Worm (Caenorhabditis elegans) whole organism, L4 larva: ENCODE results near the gene tric-1B.1.

Experiments
- D1046.2 ChIP-seq: fragments of 200-800 bp; sonication (Bioruptor generic); IDR thresholded peaks from 2 replicates; pipeline ENCODE4 v1.3.6; 2022; ENCODE audit warnings: missing genetic modification characterization, missing compliant biosample characterization
- F10B5.3 ChIP-seq: sonication (generic microtip); optimal IDR thresholded peaks from 2 replicates; lab custom pipeline; 2016; ENCODE audit warnings: mild to moderate bottlenecking, missing genetic modification characterization, missing compliant biosample characterization
- Y105C5A.15 ChIP-seq: fragments of 200-800 bp; sonication (Bioruptor generic); IDR thresholded peaks from 2 replicates; pipeline ENCODE4 v1.3.6; 2022; ENCODE audit warnings: missing genetic modification characterization, missing compliant biosample characterization
- Y75B8A.6 ChIP-seq: fragments of 200-800 bp; sonication (Bioruptor generic); IDR thresholded peaks from 2 replicates; pipeline ENCODE4 v1.3.6; 2022; ENCODE audit warnings: missing genetic modification reagents, missing genetic modification characterization, missing compliant biosample characterization
- ZK546.5 ChIP-seq, 2 experiments: sonication (generic microtip); optimal IDR thresholded peaks; 2 replicates each; lab custom pipeline; 2017; ENCODE audit warnings: missing biosample characterization in 2 of 2, missing genetic modification characterization in 2 of 2
- aly-2 ChIP-seq: sonication (generic microtip); optimal IDR thresholded peaks from 2 replicates; lab custom pipeline; 2018; ENCODE audit warnings: missing biosample characterization, missing genetic modification characterization
- arid-1 ChIP-seq: fragments of 200-800 bp; sonication (Bioruptor generic); conservative IDR thresholded peaks from 2 replicates; pipeline ENCODE4 v1.3.6; 2022; ENCODE audit warnings: missing genetic modification reagents, missing genetic modification characterization, missing compliant biosample characterization
- attf-4 ChIP-seq: sonication (generic microtip); optimal IDR thresholded peaks from 3 replicates; lab custom pipeline; 2017; ENCODE audit warnings: missing biosample characterization, missing genetic modification characterization
- ceh-28 ChIP-seq: fragments of 150-350 bp; optimal IDR thresholded peaks from 2 replicates; lab custom pipeline; 2014; ENCODE audit warnings: missing biosample characterization, missing genetic modification reagents, missing genetic modification characterization
- ceh-82 ChIP-seq: sonication (generic microtip); optimal IDR thresholded peaks from 2 replicates; lab custom pipeline; 2017; ENCODE audit warnings: missing biosample characterization, missing genetic modification characterization
- daf-8 ChIP-seq: fragments of 200-800 bp; sonication (Bioruptor generic); IDR thresholded peaks from 2 replicates; pipeline ENCODE4 v1.3.6; 2022; ENCODE audit warnings: missing genetic modification characterization, missing compliant biosample characterization
- dmd-8 ChIP-seq: fragments of 200-800 bp; sonication (Bioruptor generic); IDR thresholded peaks from 2 replicates; pipeline ENCODE4 v1.3.6; 2022; ENCODE audit warnings: missing genetic modification characterization, missing compliant biosample characterization
- dmd-9 ChIP-seq: fragments of 200-800 bp; sonication (Bioruptor generic); IDR thresholded peaks from 2 replicates; pipeline ENCODE4 v1.3.6; 2022; ENCODE audit warnings: missing genetic modification reagents, missing genetic modification characterization, missing compliant biosample characterization
- dpl-1 ChIP-seq: fragments of 150-350 bp; optimal IDR thresholded peaks from 2 replicates; lab custom pipeline; 2014; ENCODE audit warnings: missing biosample characterization, missing genetic modification reagents, missing genetic modification characterization
- dve-1 ChIP-seq: sonication (generic microtip); optimal IDR thresholded peaks from 2 replicates; lab custom pipeline; 2017; ENCODE audit warnings: antibody characterized with exemption, mild to moderate bottlenecking, missing genetic modification characterization, missing compliant biosample characterization; ENCODE audit not compliant: insufficient read depth
- egl-27 ChIP-seq: sonication (generic microtip); optimal IDR thresholded peaks from 3 replicates; lab custom pipeline; 2017; ENCODE audit warnings: missing biosample characterization, missing genetic modification reagents, missing genetic modification characterization
- egl-43 ChIP-seq: fragments of 200-800 bp; sonication (Bioruptor generic); IDR thresholded peaks from 2 replicates; pipeline ENCODE4 v1.3.6; 2022; ENCODE audit warnings: missing genetic modification reagents, missing genetic modification characterization, missing compliant biosample characterization
- fos-1 ChIP-seq: fragments of 150-350 bp; optimal IDR thresholded peaks from 2 replicates; lab custom pipeline; 2014; ENCODE audit warnings: missing biosample characterization, missing genetic modification characterization
- gei-8 ChIP-seq: fragments of 200-800 bp; sonication (Bioruptor generic); optimal IDR thresholded peaks from 2 replicates; lab custom pipeline; 2018; ENCODE audit warnings: mild to moderate bottlenecking, missing genetic modification characterization, missing compliant biosample characterization
- hlh-30 ChIP-seq: sonication (generic microtip); optimal IDR thresholded peaks from 2 replicates; lab custom pipeline; 2017; ENCODE audit warnings: antibody characterized with exemption, mild to moderate bottlenecking, missing genetic modification characterization, missing compliant biosample characterization; ENCODE audit not compliant: insufficient read depth
- lim-7 ChIP-seq: fragments of 200-800 bp; sonication (Bioruptor generic); IDR thresholded peaks from 2 replicates; pipeline ENCODE4 v1.3.6; 2022; ENCODE audit warnings: missing genetic modification characterization, missing compliant biosample characterization
- lin-15B ChIP-seq: fragments of 150-350 bp; sonication (generic microtip); optimal IDR thresholded peaks from 3 replicates; lab custom pipeline; 2014; ENCODE audit warnings: missing biosample characterization, missing genetic modification characterization
- lsy-2 ChIP-seq, 2 experiments: fragments of 150-350 bp in 1 of 2; sonication (generic microtip) in 1 of 2; optimal IDR thresholded peaks; 2 replicates each; lab custom pipeline; 2014 to 2017; ENCODE audit warnings: missing biosample characterization in 2 of 2, missing genetic modification characterization in 2 of 2
- mep-1 ChIP-seq: fragments of 150-350 bp; sonication (generic microtip); optimal IDR thresholded peaks from 3 replicates; lab custom pipeline; 2014; ENCODE audit warnings: missing biosample characterization, missing genetic modification characterization
- mes-2 ChIP-seq: sonication (generic microtip); optimal IDR thresholded peaks from 2 replicates; lab custom pipeline; 2016; ENCODE audit warnings: missing genotype, mild to moderate bottlenecking, missing genetic modification characterization, missing compliant biosample characterization; ENCODE audit not compliant: poor library complexity, severe bottlenecking
- mxl-2 ChIP-seq: fragments of 200-800 bp; sonication (Bioruptor generic); conservative IDR thresholded peaks from 2 replicates; pipeline ENCODE4 v1.3.6; 2022; ENCODE audit warnings: missing genetic modification reagents, missing genetic modification characterization, missing compliant biosample characterization
- nhr-10 ChIP-seq: fragments of 150-350 bp; optimal IDR thresholded peaks from 2 replicates; lab custom pipeline; 2014; ENCODE audit warnings: missing biosample characterization, missing genetic modification characterization
- nhr-111 ChIP-seq: fragments of 200-800 bp; sonication (Bioruptor generic); optimal IDR thresholded peaks from 2 replicates; lab custom pipeline; 2018; ENCODE audit warnings: mild to moderate bottlenecking, missing genetic modification characterization, missing compliant biosample characterization
- nhr-25 ChIP-seq: sonication (generic microtip); optimal IDR thresholded peaks from 2 replicates; lab custom pipeline; 2017; ENCODE audit warnings: missing genetic modification characterization, mild to moderate bottlenecking, missing compliant biosample characterization, antibody characterized with exemption, moderate library complexity, borderline replicate concordance; ENCODE audit not compliant: insufficient read depth
- nhr-42 ChIP-seq: fragments of 200-800 bp; sonication (Bioruptor generic); IDR thresholded peaks from 2 replicates; pipeline ENCODE4 v1.3.6; 2022; ENCODE audit warnings: missing genetic modification characterization, missing compliant biosample characterization
- nhr-48 ChIP-seq: sonication (generic microtip); optimal IDR thresholded peaks from 2 replicates; lab custom pipeline; 2016; ENCODE audit warnings: mild to moderate bottlenecking, missing genetic modification characterization, missing compliant biosample characterization
- nhr-76 ChIP-seq: fragments of 150-350 bp; optimal IDR thresholded peaks from 2 replicates; lab custom pipeline; 2014; ENCODE audit warnings: missing biosample characterization, missing genetic modification characterization
- pha-4 ChIP-seq, 2 experiments: fragments of 150-350 bp in 1 of 2; fragments of 200-800 bp in 1 of 2; sonication (Bioruptor generic) in 1 of 2; IDR thresholded peaks in 1 of 2; optimal IDR thresholded peaks in 1 of 2; 2 replicates each; pipeline versions ENCODE4 v1.3.6 to Lab custom; 2014 to 2022; ENCODE audit warnings: missing genetic modification characterization in 2 of 2, missing genetic modification reagents in 2 of 2, missing biosample characterization in 1 of 2, missing compliant biosample characterization in 1 of 2
- php-3 ChIP-seq: fragments of 200-800 bp; sonication (Bioruptor generic); IDR thresholded peaks from 2 replicates; pipeline ENCODE4 v1.3.6; 2022; ENCODE audit warnings: missing genetic modification reagents, missing genetic modification characterization, missing compliant biosample characterization
- saeg-2 ChIP-seq: fragments of 200-800 bp; sonication (Bioruptor generic); IDR thresholded peaks from 2 replicates; pipeline ENCODE4 v1.3.6; 2022; ENCODE audit warnings: missing genetic modification reagents, missing genetic modification characterization, missing compliant biosample characterization
- sdz-12 ChIP-seq: fragments of 200-800 bp; sonication (Bioruptor generic); optimal IDR thresholded peaks from 2 replicates; lab custom pipeline; 2018; ENCODE audit warnings: mild to moderate bottlenecking, missing genetic modification characterization, missing compliant biosample characterization
- set-16 ChIP-seq: fragments of 200-800 bp; sonication (Bioruptor generic); IDR thresholded peaks from 2 replicates; pipeline ENCODE4 v1.3.6; 2022; ENCODE audit warnings: missing genetic modification reagents, missing genetic modification characterization, missing compliant biosample characterization
- skn-1 ChIP-seq: fragments of 150-350 bp; optimal IDR thresholded peaks from 2 replicates; lab custom pipeline; 2014; ENCODE audit warnings: missing biosample characterization, missing genetic modification characterization
- snpc-1.2 ChIP-seq: fragments of 200-800 bp; sonication (Bioruptor generic); IDR thresholded peaks from 2 replicates; pipeline ENCODE4 v1.3.6; 2022; ENCODE audit warnings: missing genetic modification reagents, missing genetic modification characterization, missing compliant biosample characterization
- spr-1 ChIP-seq: sonication (generic microtip); optimal IDR thresholded peaks from 2 replicates; lab custom pipeline; 2016; ENCODE audit warnings: mild to moderate bottlenecking, missing genetic modification characterization, missing compliant biosample characterization
- unc-130 ChIP-seq: sonication (generic microtip); optimal IDR thresholded peaks from 2 replicates; lab custom pipeline; 2016; ENCODE audit warnings: missing genetic modification reagents, missing genetic modification characterization, missing compliant biosample characterization
- unc-62 ChIP-seq, 3 experiments: fragments of 150-350 bp in 1 of 3; sonication (generic microtip); optimal IDR thresholded peaks in 2 of 3; peaks in 1 of 3; 1 replicate in 1 of 3; 2 replicates in 2 of 3; lab custom pipeline; 2014 to 2017; ENCODE audit warnings: missing biosample characterization in 3 of 3, missing genetic modification characterization in 3 of 3, missing genetic modification reagents in 3 of 3, missing genotype in 1 of 3

tric-1B.1 gene

ce11 chrII:12249042-12249441 lies 17.0 kb downstream of the tric-1B.1 start, which contains the start of gene tag-276:
Gene tag-276, minus strand, starts transcription at chrII:12249142.
- TF ChIP-seq D1046.2 (no peak), ceh-28 (tag; lab: Kevin White, UChicago) (peak; percentile 1)

- peak; percentile 3 for TF ChIP-seq sdz-12 (GFP tag; lab: Kevin White, UChicago)
- no peak for TF ChIP-seq nhr-42
- no peak for TF ChIP-seq attf-4 (tag; lab: Kevin White, UChicago)
- TF ChIP-seq arid-1 (GFP tag; lab: Robert Waterston, UW) = 0 out of 2 replicates have a peak, but pooled peaks have one; percentile 12
- no peak for TF ChIP-seq pha-4 (GFP tag; IDR thresholded peaks at IDR 0.05; lab: Robert Waterston, UW)
- TF ChIP-seq pha-4 (tag; optimal IDR thresholded peaks at IDR 0.05; lab: Kevin White, UChicago) = no peak
- TF ChIP-seq egl-43 (GFP tag; lab: Robert Waterston, UW) = no peak
- peak; percentile 69; the same call in 1 of the 2 replicates for TF ChIP-seq Y105C5A.15
- TF ChIP-seq skn-1 (tag; lab: Kevin White, UChicago) = no peak
- TF ChIP-seq nhr-111 (GFP tag; lab: Kevin White, UChicago) = no peak
- peak; percentile 85 for TF ChIP-seq set-16
- no peak for TF ChIP-seq lsy-2 (tag; optimal IDR thresholded peaks at IDR 0.05; lab: Kevin White, UChicago)
These were observed 23.5 kb downstream of the tric-1B.1 start, which contains the start of gene Y57A10A.24 for ce11 chrII:12242551-12242950. Gene Y57A10A.24, plus strand, starts transcription at chrII:12242946.

- TF ChIP-seq lsy-2 (tag; optimal IDR thresholded peaks at IDR 0.05; lab: Kevin White, UChicago) = no peak
- peak; percentile 88 for TF ChIP-seq ceh-28 (tag; lab: Kevin White, UChicago)
- no peak for TF ChIP-seq hlh-30 (tag; lab: Kevin White, UChicago)
- TF ChIP-seq gei-8 (GFP tag; lab: Kevin White, UChicago) = no peak
- TF ChIP-seq, all 104 proteins: peak for 1
These were observed 24.3 kb downstream of the tric-1B.1 start for ce11 chrII:12241792-12242191.

- TF ChIP-seq mep-1 (tag; lab: Kevin White, UChicago) (no peak), aly-2 (no peak), dmd-8 (GFP tag; lab: Robert Waterston, UW) (no peak), lim-7 (GFP tag; lab: Robert Waterston, UW) (no peak), php-3 (GFP tag; lab: Robert Waterston, UW) (no peak), fos-1 (tag; lab: Kevin White, UChicago) (no peak), snpc-1.2 (GFP tag; lab: Robert Waterston, UW) (no peak), lin-15B (no peak), pha-4 (GFP tag; IDR thresholded peaks at IDR 0.05; lab: Robert Waterston, UW) (no peak), pha-4 (tag; optimal IDR thresholded peaks at IDR 0.05; lab: Kevin White, UChicago) (no peak), Y75B8A.6 (GFP tag; lab: Robert Waterston, UW) (no peak), mxl-2 (GFP tag; lab: Robert Waterston, UW) (no peak), gei-8 (GFP tag; lab: Kevin White, UChicago) (no peak), set-16 (no peak), ceh-82 (tag; lab: Kevin White, UChicago) (no peak), nhr-76 (no peak), dmd-9 (GFP tag; lab: Robert Waterston, UW) (no peak)
These were observed 26.0 kb downstream of the tric-1B.1 start, which contains the start of gene txdc-12.1 for ce11 chrII:12240088-12240487. Gene txdc-12.1, plus strand, starts transcription at chrII:12240388.

ce11 chrII:12239449-12239848 lies 26.6 kb downstream of the tric-1B.1 start:
- TF ChIP-seq ceh-82 (tag; lab: Kevin White, UChicago) (no peak), ZK546.5 (tag; optimal IDR thresholded peaks at IDR 0.05; lab: Kevin White, UChicago) (no peak), dve-1 (tag; lab: Kevin White, UChicago) (no peak), mes-2 (no peak), saeg-2 (GFP tag; lab: Robert Waterston, UW) (no peak), fos-1 (tag; lab: Kevin White, UChicago) (no peak), dmd-9 (GFP tag; lab: Robert Waterston, UW) (no peak), daf-8 (GFP tag; lab: Robert Waterston, UW) (no peak), dpl-1 (GFP tag; lab: Kevin White, UChicago) (no peak), nhr-48 (tag; lab: Kevin White, UChicago) (no peak), egl-27 (tag; lab: Kevin White, UChicago) (no peak), spr-1 (tag; lab: Kevin White, UChicago) (no peak), unc-62 (GFP tag; optimal IDR thresholded peaks at IDR 0.05 in 1 of 2; lab: Kevin White, UChicago) (no peak), unc-62 (tag; optimal IDR thresholded peaks at IDR 0.05; lab: Kevin White, UChicago) (no peak), F10B5.3 (tag; lab: Kevin White, UChicago) (no peak), nhr-25 (tag; lab: Kevin White, UChicago) (peak; percentile 18), gei-8 (GFP tag; lab: Kevin White, UChicago) (no peak), unc-130 (GFP tag; lab: Kevin White, UChicago) (no peak), nhr-76 (no peak), nhr-10 (tag; lab: Kevin White, UChicago) (no peak)
